Fruit fly (Drosophila melanogaster) whole organism, embryonic: ENCODE data around the gene Nthl1.

Experiments used
- Blimp-1 ChIP-seq: fragments of 200-800 bp; sonication (Bioruptor generic); optimal IDR thresholded peaks from 3 replicates; lab custom pipeline; 2018; ENCODE audit warnings: missing biosample characterization, missing genetic modification characterization, mild to moderate bottlenecking, moderate library complexity, missing genetic modification reagents
- CG10147 ChIP-seq: fragments of 200-800 bp; sonication (Bioruptor generic); optimal IDR thresholded peaks from 2 replicates; lab custom pipeline; 2019; ENCODE audit warnings: missing biosample characterization, mild to moderate bottlenecking, missing genetic modification characterization, moderate library complexity
- CG10959 ChIP-seq: fragments of 200-800 bp; sonication (Bioruptor generic); IDR thresholded peaks from 2 replicates; pipeline ENCODE4 v1.3.6; 2022; ENCODE audit warnings: missing biosample characterization, missing genetic modification characterization
- CG11398 ChIP-seq: fragments of 200-800 bp; sonication (Bioruptor generic); optimal IDR thresholded peaks from 2 replicates; lab custom pipeline; 2016; ENCODE audit warnings: missing biosample characterization, missing genetic modification characterization
- CG11504 ChIP-seq: fragments of 200-800 bp; sonication (Bioruptor generic); optimal IDR thresholded peaks from 3 replicates; lab custom pipeline; 2019; ENCODE audit warnings: missing biosample characterization, mild to moderate bottlenecking, missing genetic modification characterization, moderate library complexity
- CG1233 ChIP-seq: fragments of 200-800 bp; sonication (Bioruptor generic); optimal IDR thresholded peaks from 4 replicates; lab custom pipeline; 2018; ENCODE audit warnings: missing biosample characterization, mild to moderate bottlenecking, missing genetic modification characterization
- CG15011 ChIP-seq: fragments of 200-800 bp; sonication (Bioruptor generic); optimal IDR thresholded peaks from 3 replicates; lab custom pipeline; 2018; ENCODE audit warnings: missing biosample characterization, mild to moderate bottlenecking, missing genetic modification characterization
- CG15269 ChIP-seq: fragments of 200-800 bp; sonication (Bioruptor generic); optimal IDR thresholded peaks from 2 replicates; lab custom pipeline; 2018; ENCODE audit warnings: missing biosample characterization, mild to moderate bottlenecking, missing genetic modification characterization, moderate library complexity
- CG15514 ChIP-seq: fragments of 200-800 bp; sonication (Bioruptor generic); optimal IDR thresholded peaks from 3 replicates; lab custom pipeline; 2017; ENCODE audit warnings: missing biosample characterization, missing genetic modification characterization, mild to moderate bottlenecking, moderate library complexity, missing genetic modification reagents
- CG15601 ChIP-seq: fragments of 200-800 bp; sonication (Bioruptor generic); optimal IDR thresholded peaks from 3 replicates; lab custom pipeline; 2019; ENCODE audit warnings: missing biosample characterization, mild to moderate bottlenecking, missing genetic modification characterization, moderate library complexity
- CG17568 ChIP-seq: fragments of 200-800 bp; sonication (Bioruptor generic); optimal IDR thresholded peaks from 2 replicates; lab custom pipeline; 2018; ENCODE audit warnings: missing biosample characterization, mild to moderate bottlenecking, missing genetic modification characterization, moderate library complexity
- CG18619 ChIP-seq: fragments of 200-800 bp; sonication (Bioruptor generic); optimal IDR thresholded peaks from 3 replicates; lab custom pipeline; 2017; ENCODE audit warnings: missing biosample characterization, mild to moderate bottlenecking, missing genetic modification characterization
- CG2120 ChIP-seq: fragments of 200-800 bp; sonication (Bioruptor generic); optimal IDR thresholded peaks from 3 replicates; lab custom pipeline; 2016; ENCODE audit warnings: missing biosample characterization, missing genetic modification characterization
- CG31224 ChIP-seq: fragments of 200-800 bp; sonication (Bioruptor generic); IDR thresholded peaks from 2 replicates; pipeline ENCODE4 v1.3.6; 2022; ENCODE audit warnings: missing biosample characterization, missing genetic modification characterization
- CG42726 ChIP-seq: fragments of 200-800 bp; sonication (Bioruptor generic); IDR thresholded peaks from 2 replicates; pipeline ENCODE4 v1.3.6; 2022; ENCODE audit warnings: missing biosample characterization, missing genetic modification characterization; ENCODE audit not compliant: partially characterized antibody
- CG7928 ChIP-seq: fragments of 200-800 bp; sonication (Bioruptor generic); optimal IDR thresholded peaks from 2 replicates; lab custom pipeline; 2017; ENCODE audit warnings: missing biosample characterization, mild to moderate bottlenecking, missing genetic modification characterization
- CG8281 ChIP-seq: fragments of 200-800 bp; sonication (Bioruptor generic); optimal IDR thresholded peaks from 2 replicates; lab custom pipeline; 2018; ENCODE audit warnings: missing biosample characterization, mild to moderate bottlenecking, missing genetic modification characterization, moderate library complexity
- CG9609 ChIP-seq: fragments of 200-800 bp; sonication (Bioruptor generic); optimal IDR thresholded peaks from 3 replicates; lab custom pipeline; 2016; ENCODE audit warnings: missing biosample characterization, missing genetic modification characterization
- CG9727 ChIP-seq: fragments of 200-800 bp; sonication (Bioruptor generic); optimal IDR thresholded peaks from 3 replicates; lab custom pipeline; 2017; ENCODE audit warnings: missing biosample characterization, mild to moderate bottlenecking, missing genetic modification characterization
- CG9932 ChIP-seq: fragments of 200-800 bp; sonication (Bioruptor generic); IDR thresholded peaks from 2 replicates; pipeline ENCODE4 v1.3.6; 2022; ENCODE audit warnings: missing biosample characterization, missing genetic modification characterization
- CTCF ChIP-seq: fragments of 200-800 bp; sonication (Bioruptor generic); optimal IDR thresholded peaks from 2 replicates; lab custom pipeline; 2017; ENCODE audit warnings: missing biosample characterization, mild to moderate bottlenecking, missing genetic modification characterization, moderate library complexity
- Camta ChIP-seq: fragments of 200-800 bp; sonication (Bioruptor generic); optimal IDR thresholded peaks from 2 replicates; lab custom pipeline; 2016; ENCODE audit warnings: missing biosample characterization, missing genetic modification characterization
- CoRest ChIP-seq: fragments of 200-800 bp; sonication (Bioruptor generic); optimal IDR thresholded peaks from 3 replicates; lab custom pipeline; 2018; ENCODE audit warnings: missing biosample characterization, mild to moderate bottlenecking, missing genetic modification characterization, moderate library complexity
- D ChIP-seq, 2 experiments: fragments of 200-800 bp in 1 of 2; fragments of >200 bp in 1 of 2; sonication (Bioruptor generic) in 1 of 2; optimal IDR thresholded peaks; 2 replicates in 1 of 2; 3 replicates in 1 of 2; lab custom pipeline; 2017; ENCODE audit warnings: mild to moderate bottlenecking in 1 of 2, missing biosample characterization in 1 of 2, missing genetic modification characterization in 1 of 2, missing genetic modification reagents in 1 of 2
- Fer3 ChIP-seq: fragments of 200-800 bp; sonication (Bioruptor generic); optimal IDR thresholded peaks from 2 replicates; lab custom pipeline; 2018; ENCODE audit warnings: missing biosample characterization, mild to moderate bottlenecking, missing genetic modification characterization, moderate library complexity
- HHEX ChIP-seq: fragments of 200-800 bp; sonication (Bioruptor generic); optimal IDR thresholded peaks from 3 replicates; lab custom pipeline; 2017; ENCODE audit warnings: missing biosample characterization, mild to moderate bottlenecking, missing genetic modification characterization, missing genetic modification reagents
- HmgZ ChIP-seq: fragments of 200-800 bp; sonication (Bioruptor generic); optimal IDR thresholded peaks from 2 replicates; lab custom pipeline; 2018; ENCODE audit warnings: missing biosample characterization, mild to moderate bottlenecking, missing genetic modification characterization
- Hmr ChIP-seq: fragments of 200-800 bp; sonication (Bioruptor generic); optimal IDR thresholded peaks from 3 replicates; lab custom pipeline; 2017; ENCODE audit warnings: mild to moderate bottlenecking, missing biosample characterization, missing genetic modification reagents, missing genetic modification characterization
- Hr51 ChIP-seq, 2 experiments: fragments of 200-800 bp; sonication (Bioruptor generic); optimal IDR thresholded peaks; 2 replicates in 1 of 2; 3 replicates in 1 of 2; lab custom pipeline; 2016 to 2018; ENCODE audit warnings: missing biosample characterization in 2 of 2, missing genetic modification characterization in 2 of 2, mild to moderate bottlenecking in 1 of 2, moderate library complexity in 1 of 2
- Hsf ChIP-seq: fragments of 200-800 bp; sonication (Bioruptor generic); optimal IDR thresholded peaks from 3 replicates; lab custom pipeline; 2016; ENCODE audit warnings: missing biosample characterization, missing genetic modification characterization
- Meics ChIP-seq: fragments of 200-800 bp; sonication (Bioruptor generic); optimal IDR thresholded peaks from 2 replicates; lab custom pipeline; 2017; ENCODE audit warnings: missing biosample characterization, mild to moderate bottlenecking, missing genetic modification characterization
- Nf-YA ChIP-seq: fragments of 200-800 bp; sonication (Bioruptor generic); IDR thresholded peaks from 2 replicates; pipeline ENCODE4 v1.3.6; 2022; ENCODE audit warnings: missing biosample characterization, missing genetic modification characterization
- Nf-YB ChIP-seq: fragments of 200-800 bp; sonication (Bioruptor generic); optimal IDR thresholded peaks from 3 replicates; lab custom pipeline; 2019; ENCODE audit warnings: missing biosample characterization, mild to moderate bottlenecking, missing genetic modification characterization, moderate library complexity
- PHDP ChIP-seq: fragments of 200-800 bp; sonication (Bioruptor generic); optimal IDR thresholded peaks from 3 replicates; lab custom pipeline; 2018; ENCODE audit warnings: missing biosample characterization, mild to moderate bottlenecking, missing genetic modification characterization, moderate library complexity
- Pdp1 ChIP-seq, 2 experiments: fragments of 200-800 bp; sonication (Bioruptor generic); optimal IDR thresholded peaks; 3 replicates each; lab custom pipeline; 2016; ENCODE audit warnings: missing biosample characterization in 2 of 2, missing genetic modification characterization in 2 of 2, mild to moderate bottlenecking in 1 of 2, moderate library complexity in 1 of 2
- Scr ChIP-seq: fragments of 200-800 bp; sonication (Bioruptor generic); IDR thresholded peaks from 2 replicates; pipeline ENCODE4 v1.3.6; 2022; ENCODE audit warnings: missing biosample characterization, missing genetic modification characterization; ENCODE audit not compliant: partially characterized antibody
- bab2 ChIP-seq: fragments of 200-800 bp; sonication (Bioruptor generic); optimal IDR thresholded peaks from 2 replicates; lab custom pipeline; 2016; ENCODE audit warnings: missing biosample characterization, missing genetic modification characterization
- bigmax ChIP-seq: fragments of 200-800 bp; sonication (Bioruptor generic); optimal IDR thresholded peaks from 2 replicates; lab custom pipeline; 2018; ENCODE audit warnings: missing biosample characterization, mild to moderate bottlenecking, missing genetic modification characterization
- chm ChIP-seq: fragments of 200-800 bp; sonication (Bioruptor generic); IDR thresholded peaks from 2 replicates; pipeline ENCODE4 v1.3.6; 2022; ENCODE audit warnings: missing biosample characterization, missing genetic modification characterization
- ci ChIP-seq: fragments of 200-800 bp; sonication (Bioruptor generic); IDR thresholded peaks from 3 replicates; pipeline ENCODE4 v1.3.6; 2022; ENCODE audit warnings: missing biosample characterization, missing genetic modification characterization
- dmrt99B ChIP-seq: fragments of 200-800 bp; sonication (Bioruptor generic); optimal IDR thresholded peaks from 2 replicates; lab custom pipeline; 2018; ENCODE audit warnings: missing biosample characterization, mild to moderate bottlenecking, missing genetic modification characterization, moderate library complexity
- ewg ChIP-seq: fragments of 200-800 bp; sonication (Bioruptor generic); optimal IDR thresholded peaks from 3 replicates; lab custom pipeline; 2017; ENCODE audit warnings: mild to moderate bottlenecking, missing biosample characterization, missing genetic modification reagents, missing genetic modification characterization
- fd64A ChIP-seq: fragments of 200-800 bp; sonication (Bioruptor generic); optimal IDR thresholded peaks from 3 replicates; lab custom pipeline; 2018; ENCODE audit warnings: missing biosample characterization, mild to moderate bottlenecking, missing genetic modification characterization
- maf-S ChIP-seq: fragments of 200-800 bp; sonication (Bioruptor generic); optimal IDR thresholded peaks from 2 replicates; lab custom pipeline; 2016; ENCODE audit warnings: missing biosample characterization, missing genetic modification characterization
- mirr ChIP-seq: fragments of 200-800 bp; sonication (Bioruptor generic); optimal IDR thresholded peaks from 3 replicates; lab custom pipeline; 2018; ENCODE audit warnings: missing biosample characterization, mild to moderate bottlenecking, missing genetic modification characterization
- nau ChIP-seq: fragments of 200-800 bp; sonication (Bioruptor generic); optimal IDR thresholded peaks from 3 replicates; lab custom pipeline; 2017; ENCODE audit warnings: missing biosample characterization, mild to moderate bottlenecking, missing genetic modification characterization, missing genetic modification reagents
- org-1 ChIP-seq: fragments of 200-800 bp; sonication (Bioruptor generic); optimal IDR thresholded peaks from 2 replicates; lab custom pipeline; 2017; ENCODE audit warnings: missing biosample characterization, missing genetic modification characterization
- tap ChIP-seq: fragments of 200-800 bp; optimal IDR thresholded peaks from 3 replicates; lab custom pipeline; 2019; ENCODE audit warnings: missing biosample characterization, mild to moderate bottlenecking, missing genetic modification characterization, moderate library complexity
- tio ChIP-seq: fragments of 200-800 bp; sonication (Bioruptor generic); optimal IDR thresholded peaks from 2 replicates; lab custom pipeline; 2017; ENCODE audit warnings: missing biosample characterization, missing genetic modification characterization, inconsistent platforms

Gene Nthl1

dm6 chr2L:20911374-20911773, 16.3 kb downstream of the Nthl1 start (continued):
- peak; percentile 44 for TF ChIP-seq mirr (GFP tag; lab: Kevin White, UChicago)
- TF ChIP-seq D (optimal IDR thresholded peaks at IDR 0.05; lab: Kevin White, UChicago), result no peak
- no peak for TF ChIP-seq D (GFP tag; optimal IDR thresholded peaks at IDR 0.05; lab: Kevin White, UChicago)
- TF ChIP-seq CG9932, result 0 out of 2 replicates have a peak, but pooled peaks have one; percentile 18
- TF ChIP-seq chm, result 0 out of 2 replicates have a peak, but pooled peaks have one; percentile 27
- TF ChIP-seq bigmax (GFP tag; lab: Kevin White, UChicago), result peak; percentile 31
- TF ChIP-seq fd64A (GFP tag; lab: Kevin White, UChicago), result peak; percentile 35
- TF ChIP-seq CG11504 (tag; lab: Kevin White, UChicago), result peak; percentile 34
- TF ChIP-seq ewg (GFP tag; lab: Kevin White, UChicago), result peak; percentile 7
- TF ChIP-seq dmrt99B (tag; lab: Kevin White, UChicago), result peak; percentile 3
- no peak for TF ChIP-seq CG9609 (GFP tag; lab: Kevin White, UChicago)
- peak in 1 of 2 experiments; percentile 12 for TF ChIP-seq Hr51 (GFP tag; optimal IDR thresholded peaks at IDR 0.05; lab: Kevin White, UChicago)
- peak; percentile 4 for TF ChIP-seq tap (tag; lab: Kevin White, UChicago)
- TF ChIP-seq Pdp1 (GFP tag; optimal IDR thresholded peaks at IDR 0.05; lab: Kevin White, UChicago), result peak in 1 of 2 experiments; percentile 80
- peak; percentile 65 for TF ChIP-seq CG17568
- TF ChIP-seq CoRest (tag; lab: Kevin White, UChicago), result peak; percentile 20
- TF ChIP-seq maf-S (GFP tag; lab: Kevin White, UChicago), result no peak
- peak; percentile 3 for TF ChIP-seq Camta (GFP tag; lab: Kevin White, UChicago)
- TF ChIP-seq Hsf (GFP tag; lab: Kevin White, UChicago), result no peak
- peak; percentile 57 for TF ChIP-seq PHDP (tag; lab: Kevin White, UChicago)
- peak; percentile 17 for TF ChIP-seq CG7928 (GFP tag; lab: Kevin White, UChicago)
- peak; percentile 23 for TF ChIP-seq CG2120 (GFP tag; lab: Kevin White, UChicago)
- peak; percentile 44 for TF ChIP-seq CG15514
- no peak for TF ChIP-seq Nf-YB (GFP tag; lab: Kevin White, UChicago)
- TF ChIP-seq CG1233 (GFP tag; lab: Kevin White, UChicago), result peak; percentile 51
- peak; percentile 37 for TF ChIP-seq HmgZ (tag; lab: Kevin White, UChicago)
- TF ChIP-seq Nf-YA (GFP tag; lab: Robert Waterston, UW), result peak; percentile 33; the same call in 1 of the 2 replicates
- peak; percentile 10 for TF ChIP-seq CG15601 (tag; lab: Kevin White, UChicago)
- peak; percentile 30 for TF ChIP-seq CG18619
- TF ChIP-seq CG8281 (tag; lab: Kevin White, UChicago), result no peak
- peak; percentile 61 for TF ChIP-seq CG15269 (tag; lab: Kevin White, UChicago)
- peak; percentile 70 for TF ChIP-seq CG31224 (GFP tag; lab: Robert Waterston, UW)
- no peak for TF ChIP-seq CG42726 (GFP tag; lab: Robert Waterston, UW)
- TF ChIP-seq Hmr, result peak; percentile 61
- TF ChIP-seq CG15011 (GFP tag; lab: Kevin White, UChicago), result peak; percentile 1
- TF ChIP-seq CG10959, result no peak
- peak; percentile 42 for TF ChIP-seq Fer3 (tag; lab: Kevin White, UChicago)
- TF ChIP-seq nau (GFP tag; lab: Kevin White, UChicago), result peak; percentile 43
- peak; percentile 36 for TF ChIP-seq org-1 (GFP tag; lab: Kevin White, UChicago)
- TF ChIP-seq ci, result peak; percentile 74
- peak; percentile 42 for TF ChIP-seq bab2 (GFP tag; lab: Kevin White, UChicago)
- TF ChIP-seq Scr (GFP tag; lab: Robert Waterston, UW), result no peak
- peak; percentile 37 for TF ChIP-seq Meics
- peak; percentile 30 for TF ChIP-seq CG10147 (GFP tag; lab: Kevin White, UChicago)
- TF ChIP-seq CG9727, result no peak
- peak; percentile 34 for TF ChIP-seq HHEX (GFP tag; lab: Kevin White, UChicago)
- TF ChIP-seq Blimp-1, result peak; percentile 39
- TF ChIP-seq CG11398, result peak; percentile 18
- peak; percentile 33 for TF ChIP-seq CTCF (GFP tag; lab: Kevin White, UChicago)
- TF ChIP-seq tio (GFP tag; lab: Kevin White, UChicago), result peak; percentile 9
